Worm (Caenorhabditis elegans) whole organism, L3 larva: Measurements from ENCODE around the gene srx-98.
A peak's percentile ranks its signal among the peaks of the same experiment; 100 is the strongest.

Experiments used
- ZK546.5 ChIP-seq: sonication (generic microtip); optimal IDR thresholded peaks from 2 replicates; lab custom pipeline; 2017; ENCODE audit warnings: missing biosample characterization, missing genetic modification characterization
- aly-2 ChIP-seq: fragments of 150-350 bp; optimal IDR thresholded peaks from 2 replicates; lab custom pipeline; 2014; ENCODE audit warnings: missing biosample characterization, missing genetic modification characterization
- ama-1 ChIP-seq: fragments of 150-350 bp; optimal IDR thresholded peaks from 2 replicates; lab custom pipeline; 2018
- ceh-16 ChIP-seq: sonication (generic microtip); optimal IDR thresholded peaks from 2 replicates; lab custom pipeline; 2017; ENCODE audit warnings: missing biosample characterization, missing genetic modification characterization
- ceh-82 ChIP-seq: fragments of 150-350 bp; optimal IDR thresholded peaks from 2 replicates; lab custom pipeline; 2014; ENCODE audit warnings: missing biosample characterization, missing genetic modification characterization
- ceh-9 ChIP-seq: sonication (generic microtip); optimal IDR thresholded peaks from 2 replicates; lab custom pipeline; 2018; ENCODE audit warnings: missing biosample characterization, missing genetic modification characterization
- daf-12 ChIP-seq: fragments of 150-350 bp; optimal IDR thresholded peaks from 2 replicates; lab custom pipeline; 2014; ENCODE audit warnings: missing biosample characterization, missing genetic modification reagents, missing genetic modification characterization
- egl-5 ChIP-seq: fragments of 150-350 bp; optimal IDR thresholded peaks from 2 replicates; lab custom pipeline; 2017; ENCODE audit warnings: missing biosample characterization, missing genetic modification reagents, missing genetic modification characterization, inconsistent platforms
- elt-1 ChIP-seq: fragments of 150-350 bp; optimal IDR thresholded peaks from 2 replicates; lab custom pipeline; 2014; ENCODE audit warnings: missing biosample characterization, missing genetic modification characterization
- elt-2 ChIP-seq: sonication (generic microtip); optimal IDR thresholded peaks from 2 replicates; lab custom pipeline; 2016; ENCODE audit warnings: missing genetic modification reagents, mild to moderate bottlenecking, missing genetic modification characterization, missing compliant biosample characterization
- elt-3 ChIP-seq, 3 experiments: fragments of 150-350 bp in 1 of 3; sonication (generic microtip) in 2 of 3; optimal IDR thresholded peaks; 2 replicates in 2 of 3; 4 replicates in 1 of 3; lab custom pipeline; 2014 to 2017; ENCODE audit warnings: missing biosample characterization in 3 of 3, missing genetic modification characterization in 3 of 3
- eor-1 ChIP-seq, 2 experiments: fragments of 150-350 bp; optimal IDR thresholded peaks; 2 replicates each; lab custom pipeline; 2014 to 2018; ENCODE audit warnings: missing biosample characterization in 2 of 2, missing genetic modification characterization in 2 of 2
- fkh-10 ChIP-seq: sonication (generic microtip); optimal IDR thresholded peaks from 2 replicates; lab custom pipeline; 2017; ENCODE audit warnings: missing biosample characterization, missing genetic modification reagents, missing genetic modification characterization
- fkh-2 ChIP-seq: fragments of 150-350 bp; optimal IDR thresholded peaks from 2 replicates; lab custom pipeline; 2014; ENCODE audit warnings: missing biosample characterization, missing genetic modification reagents, missing genetic modification characterization
- hmg-11 ChIP-seq: sonication (generic microtip); optimal IDR thresholded peaks from 2 replicates; lab custom pipeline; 2016; ENCODE audit warnings: missing genetic modification characterization, missing compliant biosample characterization
- jun-1 ChIP-seq: fragments of 150-350 bp; optimal IDR thresholded peaks from 2 replicates; lab custom pipeline; 2014; ENCODE audit warnings: missing biosample characterization, missing genetic modification reagents, missing genetic modification characterization
- lin-39 ChIP-seq: fragments of 150-350 bp; optimal IDR thresholded peaks from 2 replicates; lab custom pipeline; 2018; ENCODE audit warnings: missing biosample characterization, missing genetic modification reagents, missing genetic modification characterization
- lsy-12 ChIP-seq: sonication (generic microtip); optimal IDR thresholded peaks from 2 replicates; lab custom pipeline; 2016; ENCODE audit warnings: mild to moderate bottlenecking, missing genetic modification characterization, missing compliant biosample characterization
- mdl-1 ChIP-seq: fragments of 150-350 bp; optimal IDR thresholded peaks from 2 replicates; lab custom pipeline; 2014; ENCODE audit warnings: missing biosample characterization, missing genetic modification characterization
- mml-1 ChIP-seq: fragments of 150-350 bp; sonication (generic microtip); optimal IDR thresholded peaks from 3 replicates; lab custom pipeline; 2014; ENCODE audit warnings: missing biosample characterization, missing genetic modification characterization
- nfya-1 ChIP-seq: sonication (generic microtip); optimal IDR thresholded peaks from 2 replicates; lab custom pipeline; 2017; ENCODE audit warnings: missing genetic modification characterization, mild to moderate bottlenecking, missing compliant biosample characterization, antibody characterized with exemption, moderate library complexity; ENCODE audit not compliant: insufficient read depth
- nhr-11 ChIP-seq: fragments of 150-350 bp; optimal IDR thresholded peaks from 2 replicates; lab custom pipeline; 2014; ENCODE audit warnings: missing biosample characterization, missing genetic modification characterization
- nhr-12 ChIP-seq: fragments of 150-350 bp; optimal IDR thresholded peaks from 2 replicates; lab custom pipeline; 2014; ENCODE audit warnings: missing biosample characterization, missing genetic modification characterization
- nhr-237 ChIP-seq: fragments of 150-350 bp; optimal IDR thresholded peaks from 2 replicates; lab custom pipeline; 2014; ENCODE audit warnings: missing biosample characterization, missing genetic modification characterization
- nhr-25 ChIP-seq: sonication (generic microtip); optimal IDR thresholded peaks from 2 replicates; lab custom pipeline; 2017; ENCODE audit warnings: missing biosample characterization, missing genetic modification characterization
- nhr-28 ChIP-seq: fragments of 150-350 bp; optimal IDR thresholded peaks from 2 replicates; lab custom pipeline; 2014; ENCODE audit warnings: missing biosample characterization, missing genetic modification characterization
- nhr-43 ChIP-seq: sonication (generic microtip); optimal IDR thresholded peaks from 2 replicates; lab custom pipeline; 2016; ENCODE audit warnings: mild to moderate bottlenecking, missing genetic modification characterization, missing compliant biosample characterization; ENCODE audit not compliant: poor library complexity, severe bottlenecking
- nhr-67 ChIP-seq: fragments of 150-350 bp; optimal IDR thresholded peaks from 2 replicates; lab custom pipeline; 2014; ENCODE audit warnings: missing biosample characterization, missing genetic modification characterization
- nhr-77 ChIP-seq: fragments of 150-350 bp; optimal IDR thresholded peaks from 2 replicates; lab custom pipeline; 2014; ENCODE audit warnings: missing biosample characterization, missing genetic modification characterization
- pqm-1 ChIP-seq: fragments of 150-350 bp; optimal IDR thresholded peaks from 2 replicates; lab custom pipeline; 2017; ENCODE audit warnings: missing biosample characterization, missing genetic modification characterization, inconsistent platforms
- sea-2 ChIP-seq: fragments of 150-350 bp; sonication (generic microtip); optimal IDR thresholded peaks from 4 replicates; lab custom pipeline; 2014; ENCODE audit warnings: missing biosample characterization, missing genetic modification reagents, missing genetic modification characterization
- skn-1 ChIP-seq: fragments of 150-350 bp; optimal IDR thresholded peaks from 2 replicates; lab custom pipeline; 2014; ENCODE audit warnings: missing biosample characterization, missing genetic modification characterization
- snpc-4 ChIP-seq: fragments of 150-350 bp; optimal IDR thresholded peaks from 2 replicates; lab custom pipeline; 2014; ENCODE audit warnings: missing biosample characterization, missing genetic modification characterization
- unc-39 ChIP-seq: sonication (generic microtip); optimal IDR thresholded peaks from 4 replicates; lab custom pipeline; 2017; ENCODE audit warnings: missing biosample characterization, missing genetic modification characterization
- ztf-11 ChIP-seq: fragments of 150-350 bp; optimal IDR thresholded peaks from 2 replicates; lab custom pipeline; 2014; ENCODE audit warnings: missing biosample characterization, missing genetic modification characterization
- ztf-4 ChIP-seq: fragments of 150-350 bp; optimal IDR thresholded peaks from 2 replicates; lab custom pipeline; 2014; ENCODE audit warnings: missing biosample characterization, missing genetic modification characterization

The srx-98 gene

ce11 chrII:3669315-3669714, 1.5 kb downstream of the srx-98 start, which contains the start of gene srx-97:
Gene srx-97, minus strand, starts transcription at chrII:3669415.
- TF ChIP-seq lsy-12 (tag; lab: Kevin White, UChicago) = no peak
- no peak for TF ChIP-seq snpc-4 (tag; lab: Kevin White, UChicago)
- no peak for TF ChIP-seq mml-1 (tag; lab: Kevin White, UChicago)
- no peak for TF ChIP-seq ceh-82 (tag; lab: Kevin White, UChicago)
- no peak for TF ChIP-seq ZK546.5 (tag; lab: Kevin White, UChicago)
- TF ChIP-seq nhr-25 (tag; lab: Kevin White, UChicago) = no peak
- TF ChIP-seq ztf-4 (tag; lab: Kevin White, UChicago) = no peak
- TF ChIP-seq aly-2 = no peak
- TF ChIP-seq skn-1 (tag; lab: Kevin White, UChicago) = no peak
- no peak for TF ChIP-seq jun-1 (tag; lab: Kevin White, UChicago)
- no peak for TF ChIP-seq sea-2 (GFP tag; lab: Kevin White, UChicago)
- TF ChIP-seq nhr-12 (tag; lab: Kevin White, UChicago) = no peak
- no peak for TF ChIP-seq nhr-67 (tag; lab: Kevin White, UChicago)
- no peak for TF ChIP-seq nhr-43 (tag; lab: Kevin White, UChicago)
- TF ChIP-seq eor-1 (tag; optimal IDR thresholded peaks at IDR 0.05; lab: Kevin White, UChicago) = no peak
- TF ChIP-seq ztf-11 (tag; lab: Kevin White, UChicago) = no peak
- TF ChIP-seq ama-1 (lab: Kevin White, UChicago) = no peak
- TF ChIP-seq nhr-11 (tag; lab: Kevin White, UChicago) = no peak
- TF ChIP-seq nhr-237 (tag; lab: Kevin White, UChicago) = no peak
- TF ChIP-seq ceh-9 = no peak

- no peak for TF ChIP-seq mdl-1 (tag; lab: Kevin White, UChicago)
- TF ChIP-seq skn-1 (tag; lab: Kevin White, UChicago) = no peak
- TF ChIP-seq nfya-1 = peak; percentile 55
Observed at ce11 chrII:3665181-3665580, 5.7 kb downstream of the srx-98 start.

DNA sequence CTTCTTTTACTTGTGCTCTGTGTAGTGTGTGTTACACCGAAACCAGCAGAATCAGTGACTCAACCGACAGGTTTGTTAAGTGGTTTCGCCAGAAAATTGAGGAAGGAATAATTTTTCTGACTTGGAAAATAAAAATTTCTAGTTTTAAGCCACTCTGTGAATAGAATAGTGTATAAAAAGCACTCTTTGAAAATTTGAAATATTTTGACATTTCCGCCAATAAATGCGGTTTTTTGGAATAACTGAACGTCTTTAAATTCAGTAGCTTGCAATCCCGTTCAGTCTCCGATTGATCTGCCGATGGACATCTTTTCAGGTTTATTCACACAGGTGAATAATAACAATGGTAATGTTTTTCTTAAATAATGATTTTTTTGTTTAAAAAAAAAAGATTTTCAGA, 6.4 kb downstream of the srx-98 start, which contains the start of gene F19B10.3:
F19B10.3 (plus strand) TSS at position 301 of the 400 bp plus-strand sequence.
- no peak for TF ChIP-seq unc-39 (tag; lab: Kevin White, UChicago)
- no peak for TF ChIP-seq elt-1
- TF ChIP-seq nhr-25 (tag; lab: Kevin White, UChicago) = no peak
- TF ChIP-seq jun-1 (tag; lab: Kevin White, UChicago) = no peak
- TF ChIP-seq, all 47 proteins: peak for 0

- TF ChIP-seq nhr-43 (tag; lab: Kevin White, UChicago) = no peak
- no peak for TF ChIP-seq skn-1 (tag; lab: Kevin White, UChicago)
- no peak for TF ChIP-seq nhr-28 (tag; lab: Kevin White, UChicago)
- TF ChIP-seq hmg-11 (tag; lab: Kevin White, UChicago) = no peak
- TF ChIP-seq nhr-12 (tag; lab: Kevin White, UChicago) = no peak
- TF ChIP-seq lsy-12 (tag; lab: Kevin White, UChicago) = no peak
- TF ChIP-seq unc-39 (tag; lab: Kevin White, UChicago) = no peak
- no peak for TF ChIP-seq daf-12 (tag; lab: Kevin White, UChicago)
- TF ChIP-seq snpc-4 (tag; lab: Kevin White, UChicago) = no peak
- TF ChIP-seq nhr-25 (tag; lab: Kevin White, UChicago) = no peak
- no peak for TF ChIP-seq nhr-237 (tag; lab: Kevin White, UChicago)
- no peak for TF ChIP-seq mml-1 (tag; lab: Kevin White, UChicago)
- no peak for TF ChIP-seq nhr-11 (tag; lab: Kevin White, UChicago)
- TF ChIP-seq fkh-2 = no peak
- no peak for TF ChIP-seq egl-5
- TF ChIP-seq fkh-10 (GFP tag; lab: Kevin White, UChicago) = no peak
- TF ChIP-seq nhr-67 (tag; lab: Kevin White, UChicago) = no peak
- TF ChIP-seq nhr-77 = no peak
Observed at ce11 chrII:3663796-3664195, 7.1 kb downstream of the srx-98 start, which contains the start of gene F19B10.6. Gene F19B10.6, minus strand, starts transcription at chrII:3663896.

DNA sequence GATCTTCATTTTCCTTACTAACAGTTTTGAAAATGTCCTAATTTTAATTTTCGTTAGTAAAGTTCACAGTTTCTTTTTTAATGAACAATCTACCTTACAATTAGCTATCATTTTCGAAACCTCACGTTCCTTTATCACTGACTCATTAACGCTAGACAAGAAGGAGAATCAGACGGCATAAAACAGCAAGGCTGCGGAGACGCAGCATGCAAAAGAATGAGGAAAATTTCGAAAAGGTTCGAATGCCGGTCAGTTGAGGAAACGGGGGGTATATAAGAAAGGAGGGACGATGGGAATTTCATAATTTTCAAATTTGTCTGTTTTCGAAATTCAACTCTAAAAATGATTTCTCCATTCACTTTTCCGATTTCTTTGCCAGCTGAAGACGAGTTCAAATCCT, 8.9 kb downstream of the srx-98 start, which contains the start of gene F19B10.13:
F19B10.13 (plus strand) TSS at position 343 of the 400 bp plus-strand sequence.
- no peak for TF ChIP-seq elt-1
- TF ChIP-seq lin-39 (tag; lab: Kevin White, UChicago) = no peak
- TF ChIP-seq elt-2 (tag; lab: Kevin White, UChicago) = peak; percentile 70
- TF ChIP-seq hmg-11 (tag; lab: Kevin White, UChicago) = no peak
- TF ChIP-seq nfya-1 = peak; percentile 14
- TF ChIP-seq lsy-12 (tag; lab: Kevin White, UChicago) = no peak
- TF ChIP-seq jun-1 (tag; lab: Kevin White, UChicago) = no peak
- no peak for TF ChIP-seq sea-2 (GFP tag; lab: Kevin White, UChicago)
- TF ChIP-seq pqm-1 (tag; lab: Kevin White, UChicago) = peak; percentile 56
- no peak for TF ChIP-seq fkh-10 (GFP tag; lab: Kevin White, UChicago)
- TF ChIP-seq skn-1 (tag; lab: Kevin White, UChicago) = no peak
- no peak for TF ChIP-seq mml-1 (tag; lab: Kevin White, UChicago)
- no peak for TF ChIP-seq ceh-16
- peak in 1 of 3 experiments; percentile 41 for TF ChIP-seq elt-3 (tag; optimal IDR thresholded peaks at IDR 0.05; lab: Kevin White, UChicago)
- TF ChIP-seq, all 47 proteins: peak for 4
